Fruit fly (Drosophila melanogaster): ENCODE data around the gene sima.

- no peak for TF ChIP-seq CG6854 (GFP tag; optimal IDR thresholded peaks at IDR 0.05)
- no peak for TF ChIP-seq esn (GFP tag; optimal IDR thresholded peaks at IDR 0.05)
- TF ChIP-seq Sox14 (GFP tag; optimal IDR thresholded peaks at IDR 0.05): no peak
- no peak for TF ChIP-seq OdsH (GFP tag; optimal IDR thresholded peaks at IDR 0.05)
- TF ChIP-seq Hr39 (GFP tag; optimal IDR thresholded peaks at IDR 0.05): no peak
- TF ChIP-seq Blimp-1 (GFP tag; optimal IDR thresholded peaks at IDR 0.05): no peak
- no peak for TF ChIP-seq CG3919 (GFP tag; optimal IDR thresholded peaks at IDR 0.05)
Measured at dm6 chr3R:30163228-30163627, 105.1 kb downstream of the sima start.
